Fruit fly (Drosophila melanogaster): ENCODE measurements around the gene AP-2sigma.

The AP-2sigma gene

DNA sequence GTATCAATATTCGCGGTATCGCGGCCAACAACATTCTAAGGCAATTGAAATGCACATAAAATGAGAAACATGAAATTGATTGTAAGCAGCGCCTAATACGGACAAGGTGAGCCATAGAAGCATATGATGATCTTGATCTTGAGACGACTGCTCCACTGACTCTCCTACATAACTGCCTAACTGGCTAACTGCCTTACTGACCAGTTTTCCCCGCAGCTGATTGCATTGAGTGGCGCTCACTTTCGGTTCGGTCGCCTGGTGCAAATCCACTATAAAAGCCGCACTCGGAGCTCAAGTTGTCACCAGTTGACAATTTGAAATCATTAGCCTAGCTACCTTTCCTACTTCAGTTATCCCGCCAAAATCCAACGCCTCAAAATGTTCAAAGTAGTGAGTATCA, 13.0 kb upstream of the AP-2sigma start, which contains the start of gene CG17298:
Gene CG17298 (plus strand): TSS at position 301 of the 400 bp plus-strand sequence.
- no peak for TF ChIP-seq CG9705 (GFP tag; optimal IDR thresholded peaks at IDR 0.05)
- no peak for TF ChIP-seq h (GFP tag; optimal IDR thresholded peaks at IDR 0.05)
- TF ChIP-seq foxo (GFP tag; optimal IDR thresholded peaks at IDR 0.05) = no peak
- TF ChIP-seq CrebA (GFP tag; optimal IDR thresholded peaks at IDR 0.05; ENCODE audit: borderline replicate concordance) = no peak
- no peak for TF ChIP-seq sv (GFP tag; optimal IDR thresholded peaks at IDR 0.05)

DNA sequence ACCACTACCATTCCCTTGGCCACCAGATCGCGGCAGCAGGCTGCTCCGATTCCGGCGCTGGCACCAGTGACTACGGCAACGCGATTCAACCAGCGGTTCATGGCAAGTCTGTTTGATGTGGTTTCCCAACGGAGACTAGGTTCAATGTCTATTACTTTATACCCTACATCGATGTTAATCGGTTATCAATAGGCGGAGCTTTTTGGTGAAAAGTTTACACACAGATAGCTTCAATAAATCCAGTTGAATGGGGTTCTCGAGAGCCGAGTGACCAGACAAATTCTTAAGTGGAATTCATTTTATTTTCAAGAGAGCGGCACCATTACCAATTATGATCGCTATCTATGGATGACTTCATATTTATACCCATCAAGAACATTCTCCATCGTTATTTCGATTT, 6.2 kb upstream of the AP-2sigma start, which contains the start of gene CG3301:
Gene CG3301 (minus strand): TSS at position 139 of the 400 bp plus-strand sequence.
- no peak for TF ChIP-seq Hr78 (GFP tag; optimal IDR thresholded peaks at IDR 0.05)
- TF ChIP-seq HLH106 (tag; optimal IDR thresholded peaks at IDR 0.05) = no peak
- TF ChIP-seq dl (GFP tag; optimal IDR thresholded peaks at IDR 0.05; ENCODE audit: insufficient read depth in 1 of 2, partially characterized antibody in 2 of 2) = no peak
- TF ChIP-seq h (GFP tag; optimal IDR thresholded peaks at IDR 0.05) = no peak
- peak; percentile 36 for TF ChIP-seq Hnf4 (GFP tag; optimal IDR thresholded peaks at IDR 0.05)
- TF ChIP-seq GATAd (GFP tag; optimal IDR thresholded peaks at IDR 0.05) = no peak
- peak; percentile 82 for TF ChIP-seq fru (GFP tag; optimal IDR thresholded peaks at IDR 0.05)
- no peak for TF ChIP-seq Sp1 (GFP tag; optimal IDR thresholded peaks at IDR 0.05)
- no peak for TF ChIP-seq lola (GFP tag; optimal IDR thresholded peaks at IDR 0.05)
- TF ChIP-seq jim (GFP tag; optimal IDR thresholded peaks at IDR 0.05) = no peak
- TF ChIP-seq Rel (GFP tag; optimal IDR thresholded peaks at IDR 0.05) = no peak
- peak; percentile 94 for TF ChIP-seq Rel (tag; optimal IDR thresholded peaks at IDR 0.05)
- no peak for TF ChIP-seq Dfd (GFP tag; optimal IDR thresholded peaks at IDR 0.05)
- no peak for TF ChIP-seq Dif (GFP tag; optimal IDR thresholded peaks at IDR 0.05; ENCODE audit: partially characterized antibody)
- TF ChIP-seq dmrt93B (GFP tag; optimal IDR thresholded peaks at IDR 0.05) = no peak

DNA sequence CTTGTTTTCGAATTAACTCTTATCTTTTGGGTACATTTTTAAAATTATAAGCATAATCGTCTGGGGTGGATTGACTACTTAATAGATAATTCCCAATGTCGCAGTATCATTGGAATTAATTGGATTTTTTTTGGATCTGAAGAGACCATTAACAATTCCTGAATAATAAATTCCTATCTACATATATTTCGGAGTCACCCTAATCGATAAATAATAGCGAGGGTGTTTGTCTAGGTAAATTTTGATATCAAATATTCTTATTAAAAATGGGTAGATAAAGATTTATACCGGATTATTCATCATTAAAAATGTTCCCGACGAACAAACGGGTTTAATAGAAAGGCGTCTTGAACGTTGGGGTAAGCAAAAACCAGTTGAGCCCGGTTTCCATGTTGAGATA, 5.0 kb upstream of the AP-2sigma start:
- no peak for TF ChIP-seq CG9705 (GFP tag; optimal IDR thresholded peaks at IDR 0.05)
- TF ChIP-seq br (GFP tag; optimal IDR thresholded peaks at IDR 0.05) = no peak
- TF ChIP-seq rgr (GFP tag; optimal IDR thresholded peaks at IDR 0.05) = no peak
- no peak for TF ChIP-seq woc (GFP tag; optimal IDR thresholded peaks at IDR 0.05)
- TF ChIP-seq OdsH (GFP tag; optimal IDR thresholded peaks at IDR 0.05) = no peak
- no peak for TF ChIP-seq Jra (GFP tag; optimal IDR thresholded peaks at IDR 0.05)
- TF ChIP-seq usp (GFP tag; optimal IDR thresholded peaks at IDR 0.05) = no peak
- TF ChIP-seq N (GFP tag; optimal IDR thresholded peaks at IDR 0.05) = no peak
- TF ChIP-seq Rel (GFP tag; optimal IDR thresholded peaks at IDR 0.05) = no peak
- no peak for TF ChIP-seq Rel (tag; optimal IDR thresholded peaks at IDR 0.05)
- no peak for TF ChIP-seq GATAd (GFP tag; optimal IDR thresholded peaks at IDR 0.05)
- TF ChIP-seq dmrt93B (GFP tag; optimal IDR thresholded peaks at IDR 0.05) = no peak
- TF ChIP-seq fru (GFP tag; optimal IDR thresholded peaks at IDR 0.05) = no peak
- TF ChIP-seq Dfd (GFP tag; optimal IDR thresholded peaks at IDR 0.05) = no peak
- TF ChIP-seq Sp1 (GFP tag; optimal IDR thresholded peaks at IDR 0.05) = no peak
- TF ChIP-seq pan (optimal IDR thresholded peaks at IDR 0.05) = no peak
- TF ChIP-seq foxo (GFP tag; optimal IDR thresholded peaks at IDR 0.05) = no peak
- no peak for TF ChIP-seq dsf (GFP tag; optimal IDR thresholded peaks at IDR 0.05; ENCODE audit: borderline replicate concordance)
- TF ChIP-seq sv (GFP tag; optimal IDR thresholded peaks at IDR 0.05) = no peak
- TF ChIP-seq Dif (GFP tag; optimal IDR thresholded peaks at IDR 0.05; ENCODE audit: partially characterized antibody) = no peak
- no peak for TF ChIP-seq CG32264 (GFP tag; optimal IDR thresholded peaks at IDR 0.05)

DNA sequence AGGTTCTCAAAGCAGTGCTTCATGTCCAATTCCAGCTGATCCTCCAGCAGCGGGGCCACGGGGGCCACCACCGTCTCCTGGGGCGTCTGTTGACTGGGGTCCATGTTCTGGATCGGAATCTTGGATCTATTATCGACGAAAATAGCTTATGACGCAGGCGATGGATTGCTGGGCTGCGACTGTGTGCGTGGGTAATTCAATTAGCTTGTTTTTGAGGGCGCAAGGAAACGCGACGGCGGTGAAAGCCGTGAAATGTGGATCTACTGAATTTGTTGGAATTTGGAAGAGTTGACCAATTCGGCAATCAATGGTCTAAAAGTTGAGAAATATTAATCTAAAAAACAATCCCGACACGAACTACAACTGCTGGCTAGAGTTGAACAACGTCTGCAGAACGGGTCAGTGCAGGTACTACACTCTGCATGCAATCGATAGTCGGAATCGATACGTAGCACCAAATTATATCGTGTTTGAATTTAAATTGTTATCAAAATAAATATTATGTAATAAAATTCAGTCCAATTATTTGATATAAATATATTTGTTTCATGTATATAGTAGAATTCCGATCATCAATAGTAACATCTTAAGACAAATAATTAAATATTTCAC, 3.7 kb upstream of the AP-2sigma start, which contains the start of gene CG3308:
Gene CG3308 (minus strand): TSS at position 391 of the 612 bp plus-strand sequence.
- no peak for TF ChIP-seq usp (GFP tag; optimal IDR thresholded peaks at IDR 0.05)
- no peak for TF ChIP-seq N (GFP tag; optimal IDR thresholded peaks at IDR 0.05)
- peak; percentile 59 for TF ChIP-seq GATAd (GFP tag; optimal IDR thresholded peaks at IDR 0.05)
- peak; percentile 43 for TF ChIP-seq Jra (GFP tag; optimal IDR thresholded peaks at IDR 0.05)
- TF ChIP-seq sv (GFP tag; optimal IDR thresholded peaks at IDR 0.05) = peak; percentile 8
- TF ChIP-seq fru (GFP tag; optimal IDR thresholded peaks at IDR 0.05) = peak; percentile 51
- TF ChIP-seq dsf (GFP tag; optimal IDR thresholded peaks at IDR 0.05; ENCODE audit: borderline replicate concordance) = no peak
- TF ChIP-seq Rel (GFP tag; optimal IDR thresholded peaks at IDR 0.05) = no peak
- TF ChIP-seq Rel (tag; optimal IDR thresholded peaks at IDR 0.05) = peak; percentile 51
- no peak for TF ChIP-seq dl (GFP tag; optimal IDR thresholded peaks at IDR 0.05; ENCODE audit: insufficient read depth in 1 of 2, partially characterized antibody in 2 of 2)
- TF ChIP-seq Hr83 (GFP tag; optimal IDR thresholded peaks at IDR 0.05; ENCODE audit: poor library complexity, severe bottlenecking) = peak; percentile 85
- no peak for TF ChIP-seq brk (GFP tag; optimal IDR thresholded peaks at IDR 0.05)
- no peak for TF ChIP-seq Mio (GFP tag; optimal IDR thresholded peaks at IDR 0.05)
- TF ChIP-seq Hnf4 (GFP tag; optimal IDR thresholded peaks at IDR 0.05) = peak; percentile 75
- TF ChIP-seq foxo (GFP tag; optimal IDR thresholded peaks at IDR 0.05) = peak in 1 of 2 experiments; percentile 65
- TF ChIP-seq CrebA (GFP tag; optimal IDR thresholded peaks at IDR 0.05; ENCODE audit: borderline replicate concordance) = no peak
- TF ChIP-seq psq (GFP tag; optimal IDR thresholded peaks at IDR 0.05) = peak; percentile 18
- TF ChIP-seq Abd-B (GFP tag; optimal IDR thresholded peaks at IDR 0.05) = no peak
- peak; percentile 57 for TF ChIP-seq rgr (GFP tag; optimal IDR thresholded peaks at IDR 0.05)
- TF ChIP-seq OdsH (GFP tag; optimal IDR thresholded peaks at IDR 0.05) = peak; percentile 33
- TF ChIP-seq Dif (GFP tag; optimal IDR thresholded peaks at IDR 0.05; ENCODE audit: partially characterized antibody) = no peak
- no peak for TF ChIP-seq ey (GFP tag; optimal IDR thresholded peaks at IDR 0.05)
- TF ChIP-seq lola (GFP tag; optimal IDR thresholded peaks at IDR 0.05) = no peak
- TF ChIP-seq pan (optimal IDR thresholded peaks at IDR 0.05) = no peak
- TF ChIP-seq HLH106 (tag; optimal IDR thresholded peaks at IDR 0.05) = peak; percentile 35
- TF ChIP-seq tai (GFP tag; optimal IDR thresholded peaks at IDR 0.05) = no peak
- TF ChIP-seq CG32264 (GFP tag; optimal IDR thresholded peaks at IDR 0.05) = no peak
- TF ChIP-seq woc (GFP tag; optimal IDR thresholded peaks at IDR 0.05) = no peak
- TF ChIP-seq jim (GFP tag; optimal IDR thresholded peaks at IDR 0.05) = no peak
- peak; percentile 61 for TF ChIP-seq h (GFP tag; optimal IDR thresholded peaks at IDR 0.05)
- no peak for TF ChIP-seq CG9705 (GFP tag; optimal IDR thresholded peaks at IDR 0.05)
- TF ChIP-seq Myc (optimal IDR thresholded peaks at IDR 0.05) = no peak
- no peak for TF ChIP-seq Dfd (GFP tag; optimal IDR thresholded peaks at IDR 0.05)
- TF ChIP-seq br (GFP tag; optimal IDR thresholded peaks at IDR 0.05) = peak; percentile 5
- no peak for TF ChIP-seq Hr78 (GFP tag; optimal IDR thresholded peaks at IDR 0.05)
- peak; percentile 3 for TF ChIP-seq sage (GFP tag; optimal IDR thresholded peaks at IDR 0.05)
